Worm (Caenorhabditis elegans): ENCODE measurements around the gene rabn-5.

The rabn-5 gene

DNA sequence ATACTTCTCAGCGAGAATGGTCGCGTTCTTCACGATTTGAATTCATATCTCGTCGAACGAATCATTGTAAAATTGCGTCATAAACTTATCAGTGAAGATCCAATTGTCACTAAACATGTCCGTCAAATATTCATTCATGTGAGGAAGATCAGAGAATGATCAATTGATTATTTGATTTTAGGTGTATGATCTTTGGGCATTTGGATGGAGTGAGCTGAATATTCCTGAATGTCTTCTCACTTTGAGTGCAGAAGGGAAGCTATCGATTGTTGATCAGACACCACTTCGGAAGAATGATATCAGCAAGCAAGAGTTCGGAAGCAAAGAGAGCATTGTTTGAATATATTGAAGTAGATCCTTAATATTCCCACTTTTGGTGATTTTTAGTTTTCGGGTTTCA, 9.9 kb downstream of the rabn-5 start:
- TF ChIP-seq unc-62 (GFP tag; optimal IDR thresholded peaks at IDR 0.05), result no peak

DNA sequence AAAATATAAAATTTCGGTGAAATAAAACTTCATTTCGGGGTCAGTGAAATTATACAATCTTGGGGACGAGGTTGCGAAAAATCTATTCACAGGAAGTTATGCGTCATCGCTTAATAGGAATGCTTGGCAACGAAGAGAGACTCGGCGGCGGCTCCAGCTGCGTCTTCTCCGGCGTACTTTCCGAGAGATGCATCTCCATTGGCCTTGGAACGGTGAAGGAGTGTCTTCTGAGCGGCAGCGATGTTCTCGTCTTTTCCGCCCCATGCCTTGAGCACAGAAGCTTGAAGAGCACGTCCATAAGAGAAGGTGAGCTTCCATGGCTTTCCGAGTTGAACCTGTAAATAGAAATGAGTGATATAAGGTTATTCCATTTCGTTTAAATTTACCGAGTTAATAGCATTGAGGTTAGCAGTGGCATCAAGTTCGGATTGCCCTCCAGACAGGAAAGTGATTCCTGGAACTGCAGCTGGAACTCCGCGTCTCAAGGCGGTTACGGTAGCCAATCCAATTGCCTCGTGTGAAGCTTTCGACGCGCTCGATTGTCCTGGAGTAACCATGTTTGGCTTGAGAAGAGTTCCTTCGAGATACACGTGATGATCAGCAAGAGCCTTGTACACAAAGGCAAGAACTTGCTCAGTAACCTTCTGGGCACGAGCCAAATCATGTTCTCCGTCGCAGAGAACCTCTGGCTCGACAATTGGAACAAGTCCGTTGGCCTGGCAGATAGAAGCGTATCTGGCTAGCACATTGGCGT, 10.5 kb downstream of the rabn-5 start:
- no peak for TF ChIP-seq unc-62 (GFP tag; optimal IDR thresholded peaks at IDR 0.05)

DNA sequence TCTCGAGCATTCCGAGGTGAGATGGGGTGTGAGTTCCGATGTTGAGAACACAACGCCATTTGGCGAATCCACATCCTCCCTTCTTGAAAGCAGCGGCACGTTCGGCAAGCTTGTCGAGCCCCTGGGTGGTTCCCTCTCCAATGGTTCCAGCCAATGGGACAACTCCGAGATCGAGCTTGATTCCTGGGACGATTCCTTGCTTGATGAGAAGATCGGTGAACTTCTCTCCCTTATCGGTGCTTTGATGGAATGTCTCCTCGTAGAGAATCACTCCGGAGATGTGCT, 11.0 kb downstream of the rabn-5 start:
- TF ChIP-seq unc-62 (GFP tag; optimal IDR thresholded peaks at IDR 0.05), result no peak

DNA sequence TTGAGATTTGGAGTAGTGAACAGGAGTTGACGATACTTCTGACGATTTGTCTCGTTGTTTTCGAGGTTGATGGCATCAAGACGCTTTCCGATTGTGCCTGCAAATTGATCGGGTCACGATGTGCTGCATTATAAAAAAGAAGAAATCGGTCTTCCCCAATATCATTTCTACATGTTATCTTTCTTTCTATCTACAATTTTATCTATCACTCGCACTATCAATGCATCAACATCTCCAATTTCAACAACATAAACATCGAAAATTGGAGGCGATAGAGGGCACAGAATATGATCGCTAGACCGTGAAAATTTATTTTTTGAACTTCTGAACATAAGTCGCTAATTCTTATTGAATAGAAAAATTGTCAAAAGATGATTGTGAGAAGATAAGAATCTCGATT, 11.4 kb downstream of the rabn-5 start:
- no peak for TF ChIP-seq unc-62 (GFP tag; optimal IDR thresholded peaks at IDR 0.05)

DNA sequence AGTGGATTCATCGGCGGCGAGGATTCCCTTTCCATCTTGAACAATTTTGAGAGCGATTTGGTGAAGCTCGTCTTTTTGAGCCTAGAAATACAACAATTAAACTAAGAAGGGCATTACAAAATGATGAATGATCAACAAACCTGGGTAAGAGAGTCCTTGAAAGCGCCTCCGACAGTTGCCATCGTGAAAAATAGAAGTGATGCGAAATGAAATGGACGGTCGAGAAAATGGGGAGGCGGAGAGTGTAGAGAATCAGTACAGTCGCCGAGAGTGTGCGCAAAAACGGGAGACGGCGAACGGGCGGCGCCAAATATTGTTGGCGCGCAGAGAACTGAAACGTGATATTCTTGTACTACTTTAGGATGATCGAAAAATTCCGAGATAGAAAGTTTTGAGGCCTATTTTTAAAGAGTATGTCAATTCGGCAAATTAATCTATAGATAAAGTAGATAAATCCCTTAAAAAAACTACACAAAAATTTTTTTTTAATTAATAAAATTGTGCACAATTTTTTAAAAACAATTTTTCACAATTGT, 11.9 kb downstream of the rabn-5 start, which contains the start of gene aldo-2:
aldo-2 (minus strand) TSS at position 486 of the 536 bp plus-strand sequence.
- no peak for TF ChIP-seq unc-62 (GFP tag; optimal IDR thresholded peaks at IDR 0.05)

DNA sequence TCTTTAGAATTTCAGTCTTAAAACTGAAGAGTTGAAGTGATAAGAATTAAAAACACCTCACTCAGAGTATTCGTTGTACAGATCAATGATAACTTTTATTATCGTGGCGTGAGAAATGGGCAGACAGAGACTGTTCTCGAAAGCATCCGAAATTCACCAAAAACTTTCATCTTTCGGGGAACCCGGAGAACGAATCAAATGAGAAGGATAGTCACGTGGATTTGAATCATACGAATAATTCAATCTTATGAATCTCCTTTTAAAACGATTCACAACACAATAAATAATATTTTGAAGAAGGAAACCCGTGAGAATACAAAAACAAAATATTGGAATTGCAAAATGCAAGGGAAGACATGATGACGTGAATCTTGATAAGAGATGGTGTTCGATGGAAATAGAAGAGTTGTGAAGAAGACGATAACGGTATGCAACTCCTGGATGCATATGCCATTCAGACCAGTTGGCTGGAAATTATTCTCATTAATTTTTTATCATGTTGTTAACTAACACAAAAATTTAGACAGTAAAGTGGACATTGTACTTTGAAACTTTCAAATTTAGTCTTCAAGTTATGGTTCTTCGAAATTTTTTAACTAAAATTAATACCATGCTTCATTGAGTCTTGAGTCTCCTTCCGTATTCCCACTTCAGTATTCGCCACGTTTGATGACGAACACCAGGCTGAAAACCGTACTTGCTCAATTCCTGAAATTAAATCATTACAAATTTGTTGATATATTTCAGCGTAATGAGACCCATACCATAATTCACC, 12.7 kb downstream of the rabn-5 start:
- no peak for TF ChIP-seq unc-62 (GFP tag; optimal IDR thresholded peaks at IDR 0.05)

DNA sequence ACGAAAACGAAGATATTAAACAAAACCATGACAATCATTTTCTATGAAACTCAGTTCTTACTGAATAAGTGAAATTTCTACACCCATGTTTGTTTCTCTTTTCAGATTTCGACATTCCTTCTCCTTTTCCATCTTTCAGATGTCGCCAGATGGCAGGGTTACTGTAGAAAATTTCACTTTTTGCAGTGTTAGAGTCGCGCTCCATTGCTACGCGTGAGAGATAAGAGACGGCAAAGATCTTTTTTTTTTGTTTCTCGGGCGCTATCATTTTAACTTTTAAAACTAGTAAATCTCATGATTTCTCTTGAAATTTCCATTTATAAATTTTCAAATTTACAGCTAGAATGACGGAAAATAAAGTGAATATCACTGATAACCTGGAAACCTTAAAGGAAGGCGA, 13.9 kb downstream of the rabn-5 start, which contains the start of the genes mig-21 and F01F1.2:
mig-21 (minus strand) TSS at position 166 of the 400 bp plus-strand sequence.
F01F1.2 (plus strand) TSS at position 340 of the 400 bp plus-strand sequence.
- no peak for TF ChIP-seq unc-62 (GFP tag; optimal IDR thresholded peaks at IDR 0.05)

DNA sequence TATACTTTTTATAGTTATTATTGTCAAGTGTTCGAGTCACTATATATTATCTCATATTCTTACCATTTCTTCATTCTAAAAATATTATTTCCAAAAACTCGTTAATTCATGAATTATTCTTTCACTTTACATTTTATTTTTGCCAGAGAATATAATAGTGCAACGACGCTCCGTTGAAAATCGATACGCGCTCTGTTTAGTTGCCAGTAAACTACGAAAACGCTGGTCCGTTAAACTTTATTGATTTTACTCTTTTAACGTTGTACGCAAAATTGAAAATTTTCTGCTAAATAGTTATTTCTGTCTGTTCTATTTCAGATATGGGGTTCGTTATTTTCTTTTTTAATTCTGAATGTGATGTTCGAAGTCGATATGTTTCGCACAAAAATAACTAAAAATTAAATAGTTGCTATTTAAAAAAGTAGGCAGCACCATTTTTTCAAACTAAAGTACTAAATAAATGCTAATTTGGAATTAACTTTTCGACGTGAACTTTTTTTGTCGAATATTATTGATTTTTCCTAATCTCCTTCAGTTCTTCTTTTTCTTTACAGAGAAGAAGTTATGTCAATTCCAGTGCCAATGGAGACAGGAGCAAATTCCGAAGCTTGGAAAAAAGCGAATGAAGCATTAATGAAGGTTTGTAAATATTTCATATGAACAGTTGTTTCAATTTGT, 15.1 kb downstream of the rabn-5 start, which contains the start of gene hpo-10:
hpo-10 (plus strand) TSS at position 199 of the 678 bp plus-strand sequence.
- TF ChIP-seq unc-62 (GFP tag; optimal IDR thresholded peaks at IDR 0.05), result no peak

DNA sequence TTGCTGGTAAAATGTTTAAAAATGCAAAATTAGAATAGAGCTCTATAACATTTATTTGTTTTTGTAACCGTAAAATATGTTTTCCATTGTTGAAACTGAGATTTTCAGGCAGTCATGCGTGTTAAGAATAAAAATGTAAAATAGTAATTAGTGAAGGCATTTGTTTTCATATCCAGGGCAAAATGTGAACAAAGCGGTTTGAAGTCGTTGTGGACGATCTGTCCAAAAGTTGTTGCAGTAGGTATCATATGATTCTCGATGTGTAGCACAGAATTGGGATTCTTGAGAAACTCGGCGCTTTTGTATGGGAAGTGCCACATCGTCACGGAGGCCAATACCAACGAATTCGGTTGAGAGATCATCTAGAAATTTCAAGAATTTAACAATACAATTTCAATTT, 17.9 kb downstream of the rabn-5 start:
- TF ChIP-seq unc-62 (GFP tag; optimal IDR thresholded peaks at IDR 0.05), result no peak

DNA sequence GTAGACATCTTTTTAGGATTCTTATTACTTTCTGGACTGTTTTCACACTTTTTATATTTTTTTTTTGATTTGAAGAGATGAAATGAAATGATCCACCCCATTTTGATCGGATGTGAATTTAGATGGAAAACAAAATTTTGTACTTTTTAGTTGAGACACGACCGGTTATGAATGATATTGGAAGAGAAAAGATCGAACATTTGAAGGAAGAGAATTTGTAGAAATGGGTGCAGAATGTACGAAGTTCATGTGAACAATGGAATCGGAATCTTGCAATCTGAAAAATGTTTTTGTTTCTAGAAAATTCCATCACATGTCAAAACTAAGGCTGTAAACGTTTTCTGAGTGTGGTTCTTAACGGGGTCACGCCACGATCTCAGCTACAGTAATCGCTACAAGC, 18.5 kb downstream of the rabn-5 start, which contains the start of gene F01F1.14:
F01F1.14 (minus strand) TSS at position 101 of the 400 bp plus-strand sequence.
- no peak for TF ChIP-seq unc-62 (GFP tag; optimal IDR thresholded peaks at IDR 0.05)

DNA sequence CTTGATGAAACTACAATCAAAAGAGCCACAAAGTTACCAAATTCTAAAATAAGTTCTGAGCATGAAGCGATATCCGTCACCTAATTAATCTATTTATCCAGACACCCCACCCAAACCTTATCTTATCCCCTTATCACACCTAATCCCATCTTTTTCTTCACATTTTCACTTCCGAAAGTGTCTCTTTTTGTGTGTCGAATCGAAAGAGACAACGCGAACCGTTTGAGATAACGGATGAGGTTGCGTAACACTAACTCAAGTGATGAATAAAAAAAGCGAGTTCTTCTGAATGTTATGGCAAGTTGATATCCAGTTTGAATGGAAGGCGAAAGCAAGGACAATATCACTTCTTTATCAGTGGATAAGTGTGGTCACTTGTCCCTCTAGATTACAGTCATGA, 19.2 kb downstream of the rabn-5 start:
- no peak for TF ChIP-seq unc-62 (GFP tag; optimal IDR thresholded peaks at IDR 0.05)

DNA sequence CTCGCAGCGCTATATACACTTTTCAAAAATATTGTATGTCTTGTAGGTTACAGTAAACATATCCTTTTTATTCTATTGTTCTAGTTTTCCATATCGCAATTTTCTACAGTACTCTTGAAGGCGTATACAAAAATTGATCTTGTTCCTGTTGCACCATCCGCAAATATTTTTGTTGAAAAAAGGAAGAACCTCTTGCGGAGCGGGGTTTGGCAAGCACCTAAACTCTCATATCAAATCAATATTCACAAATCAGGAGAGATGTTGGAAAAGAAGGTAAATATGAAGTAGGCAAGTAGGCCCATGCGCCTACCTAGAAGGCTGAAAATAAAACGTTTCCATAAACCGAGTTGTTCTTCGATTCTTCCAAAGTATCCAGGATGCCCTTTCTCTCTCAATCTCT, 19.7 kb downstream of the rabn-5 start, which contains the start of gene C28H8.5:
C28H8.5 (plus strand) TSS at position 301 of the 400 bp plus-strand sequence.
- no peak for TF ChIP-seq unc-62 (GFP tag; optimal IDR thresholded peaks at IDR 0.05)

DNA sequence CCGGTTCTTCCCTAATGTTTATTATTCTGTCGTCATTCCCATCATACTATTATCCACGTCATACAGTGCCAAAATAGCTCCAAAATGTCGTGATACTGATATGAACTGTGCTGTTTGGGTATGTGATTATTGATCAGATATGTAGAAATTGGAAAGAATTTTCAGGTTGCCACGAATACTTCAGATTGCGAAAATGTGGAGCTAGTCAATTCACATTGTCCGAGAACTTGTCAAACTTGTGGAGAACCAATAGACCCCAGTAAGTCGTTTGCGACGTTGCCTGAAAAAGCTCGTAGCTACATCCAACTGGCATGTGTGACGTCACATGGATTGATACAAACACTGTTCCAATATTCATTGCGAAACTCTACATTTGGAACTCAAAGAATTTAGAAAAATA, 20.1 kb downstream of the rabn-5 start:
- TF ChIP-seq unc-62 (GFP tag; optimal IDR thresholded peaks at IDR 0.05), result no peak

DNA sequence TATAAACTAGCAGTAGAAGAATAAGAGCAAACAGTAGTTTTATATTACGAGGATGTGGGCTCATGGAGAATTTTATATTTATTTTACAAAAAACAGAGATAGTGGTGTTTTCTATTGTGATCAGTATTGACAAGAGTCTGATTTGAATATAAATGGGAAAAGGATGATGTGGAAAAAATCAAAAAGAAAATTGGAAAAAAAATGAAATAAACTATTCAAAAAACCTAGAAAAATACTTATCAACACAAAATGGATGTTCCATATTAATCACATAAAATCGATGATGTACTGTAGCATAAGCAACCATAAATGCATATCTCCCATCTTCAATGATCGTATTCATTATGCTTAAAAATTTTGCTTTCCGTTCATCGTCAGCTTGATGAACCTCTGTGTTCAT, 22.5 kb downstream of the rabn-5 start, which contains the start of gene C28H8.7:
C28H8.7 (minus strand) TSS at position 101 of the 400 bp plus-strand sequence.
- TF ChIP-seq unc-62 (GFP tag; optimal IDR thresholded peaks at IDR 0.05), result no peak

DNA sequence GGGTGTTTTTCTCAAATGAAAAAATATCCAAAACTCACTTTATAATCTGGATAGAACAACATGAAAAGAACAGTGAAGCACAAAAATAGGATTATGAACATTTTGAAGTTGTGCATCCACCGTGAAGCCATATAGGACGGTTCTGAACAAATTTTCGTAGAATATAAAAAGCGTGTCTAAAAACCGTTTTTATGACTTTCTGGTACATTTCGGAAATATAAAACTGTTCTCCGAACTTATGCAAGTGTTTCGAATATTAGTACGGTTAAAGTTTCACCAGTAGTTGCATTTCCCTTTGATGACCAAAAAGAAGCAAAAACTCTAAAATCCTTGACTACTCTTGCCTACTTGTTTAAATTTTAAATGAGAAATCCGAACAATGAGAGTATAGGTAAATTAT, 24.3 kb downstream of the rabn-5 start, which contains the start of gene C28H8.8:
C28H8.8 (minus strand) TSS at position 101 of the 400 bp plus-strand sequence.
- TF ChIP-seq unc-62 (GFP tag; optimal IDR thresholded peaks at IDR 0.05), result no peak

DNA sequence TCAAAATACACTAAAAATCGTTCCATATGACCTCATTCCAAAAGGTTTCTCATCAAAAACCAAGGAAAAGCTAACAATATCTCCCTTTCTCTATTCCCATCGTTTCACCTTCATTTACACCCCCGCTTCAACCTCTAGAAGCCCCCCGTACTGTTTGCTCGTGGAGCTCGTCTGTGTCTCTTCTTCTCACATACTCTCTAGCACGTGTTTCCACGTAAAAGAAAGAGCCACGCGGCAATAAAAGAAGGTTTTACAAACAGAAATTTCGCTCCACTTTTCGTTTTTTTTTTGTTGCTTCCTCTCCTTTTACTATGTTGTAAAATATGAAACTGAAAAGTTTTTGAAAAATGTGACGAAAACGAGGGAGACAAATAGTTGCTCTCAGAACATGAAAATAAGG, 28.6 kb downstream of the rabn-5 start:
- TF ChIP-seq unc-62 (GFP tag; optimal IDR thresholded peaks at IDR 0.05), result no peak
